Fruit fly (Drosophila melanogaster): Measurements from ENCODE around the gene jub.
A peak's percentile ranks its signal among the peaks of the same experiment; 100 is the strongest.

Gene jub

DNA sequence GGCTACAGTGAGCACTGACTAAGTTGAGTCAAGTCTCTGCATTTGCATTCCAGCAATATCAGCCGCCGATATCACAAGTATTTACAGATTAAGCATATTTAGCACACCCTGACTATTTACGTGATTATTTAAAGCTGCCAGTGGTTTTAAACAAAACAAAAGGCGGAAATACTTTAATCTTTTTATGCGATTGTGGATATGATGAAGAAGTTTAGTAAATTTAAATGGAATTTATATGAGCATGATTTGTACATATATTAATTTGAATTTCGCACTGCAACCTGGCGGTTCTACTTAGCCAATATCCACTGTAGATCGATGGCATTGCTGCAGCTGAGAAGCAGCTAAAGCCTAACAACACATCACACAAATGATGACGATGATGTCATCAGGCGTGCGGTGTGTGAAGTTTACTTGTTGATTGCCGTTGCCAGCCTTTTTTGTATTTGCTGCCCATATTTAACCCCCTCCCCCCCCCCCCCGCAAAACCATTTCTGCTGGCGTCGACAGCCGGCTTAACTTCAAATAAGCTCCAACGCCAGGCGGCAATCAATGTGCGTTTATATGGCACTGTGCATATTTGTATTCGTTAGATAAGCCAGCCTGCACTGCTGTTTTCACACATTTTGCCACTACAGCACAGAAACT is 14.5 kb downstream of the jub start (continued):
- TF ChIP-seq CoRest (tag; optimal IDR thresholded peaks at IDR 0.05) (peak; percentile 78), CG11504 (tag; optimal IDR thresholded peaks at IDR 0.05) (peak; percentile 85), hbn (GFP tag; IDR thresholded peaks at IDR 0.05; ENCODE audit: partially characterized antibody) (no peak), Eip74EF (GFP tag; optimal IDR thresholded peaks at IDR 0.05) (peak in 1 of 2 experiments; percentile 73), hkb (optimal IDR thresholded peaks at IDR 0.05) (no peak), hkb (GFP tag; IDR thresholded peaks at IDR 0.05) (peak; percentile 67; the same call in 1 of the 2 replicates), nerfin-1 (tag; optimal IDR thresholded peaks at IDR 0.05) (peak; percentile 44), inv (GFP tag; IDR thresholded peaks at IDR 0.05; ENCODE audit: partially characterized antibody) (no peak), chif (GFP tag; optimal IDR thresholded peaks at IDR 0.05) (peak in 1 of 2 experiments; percentile 36), ERR (GFP tag; optimal IDR thresholded peaks at IDR 0.05) (peak; percentile 47), Dll (GFP tag; IDR thresholded peaks at IDR 0.05; ENCODE audit: partially characterized antibody) (no peak), Taf1 (GFP tag; IDR thresholded peaks at IDR 0.05) (no peak), CG10959 (GFP tag; IDR thresholded peaks at IDR 0.05) (no peak), ATbp (GFP tag; optimal IDR thresholded peaks at IDR 0.05) (no peak), CG3838 (GFP tag; optimal IDR thresholded peaks at IDR 0.05) (no peak), Fer1 (GFP tag; optimal IDR thresholded peaks at IDR 0.05) (peak; percentile 50), btn (GFP tag; optimal IDR thresholded peaks at IDR 0.05) (no peak), CG31388 (GFP tag; optimal IDR thresholded peaks at IDR 0.05) (no peak), tna (GFP tag; IDR thresholded peaks at IDR 0.05; ENCODE audit: partially characterized antibody) (no peak), CG10431 (GFP tag; optimal IDR thresholded peaks at IDR 0.05) (no peak), Hr39 (optimal IDR thresholded peaks at IDR 0.05) (no peak), CG8388 (GFP tag; optimal IDR thresholded peaks at IDR 0.05) (peak; percentile 49), kni (GFP tag; optimal IDR thresholded peaks at IDR 0.05) (peak; percentile 18), ssp (GFP tag; IDR thresholded peaks at IDR 0.05) (no peak), cg (GFP tag; optimal IDR thresholded peaks at IDR 0.05) (no peak), Dip3 (GFP tag; optimal IDR thresholded peaks at IDR 0.05) (peak; percentile 14), Chrac-16 (GFP tag; optimal IDR thresholded peaks at IDR 0.05) (peak; percentile 24), sc (optimal IDR thresholded peaks at IDR 0.05) (no peak), sc (GFP tag; optimal IDR thresholded peaks at IDR 0.05) (peak; percentile 29), sens-2 (GFP tag; IDR thresholded peaks at IDR 0.05) (no peak), ham (GFP tag; IDR thresholded peaks at IDR 0.05) (no peak), lov (optimal IDR thresholded peaks at IDR 0.05) (no peak), lov (GFP tag; IDR thresholded peaks at IDR 0.05) (no peak), CG12236 (GFP tag; optimal IDR thresholded peaks at IDR 0.05) (peak; percentile 25), CG31441 (GFP tag; IDR thresholded peaks at IDR 0.05) (peak; percentile 75), Xrp1 (GFP tag; IDR thresholded peaks at IDR 0.05) (no peak; the same call in 1 of the 2 replicates), az2 (GFP tag; optimal IDR thresholded peaks at IDR 0.05) (peak; percentile 45), Ada2b (GFP tag; IDR thresholded peaks at IDR 0.05) (peak; percentile 36), BEAF-32 (GFP tag; optimal IDR thresholded peaks at IDR 0.05) (no peak), Sry-β (GFP tag; optimal IDR thresholded peaks at IDR 0.05) (no peak), CHES-1-like (GFP tag; optimal IDR thresholded peaks at IDR 0.05) (peak; percentile 38), C15 (GFP tag; IDR thresholded peaks at IDR 0.05) (no peak), CG10543 (GFP tag; optimal IDR thresholded peaks at IDR 0.05) (peak; percentile 57), prd (optimal IDR thresholded peaks at IDR 0.05) (no peak), prd (GFP tag; IDR thresholded peaks at IDR 0.05) (peak; percentile 71; the same call in 2 of the 3 replicates), chm (GFP tag; IDR thresholded peaks at IDR 0.05) (no peak), Meics (GFP tag; optimal IDR thresholded peaks at IDR 0.05) (peak; percentile 63), CG7357 (GFP tag; IDR thresholded peaks at IDR 0.05) (peak; percentile 71; the same call in 2 of the 3 replicates), Ptx1 (GFP tag; IDR thresholded peaks at IDR 0.05) (peak; percentile 70), CG10321 (GFP tag; IDR thresholded peaks at IDR 0.05) (no peak), Gsc (GFP tag; IDR thresholded peaks at IDR 0.05) (peak; percentile 10; the same call in 1 of the 2 replicates)

Data from whole organism, embryonic.